Fruit fly (Drosophila melanogaster): ENCODE results near the gene CG13078.
A peak's percentile ranks its signal among the peaks of the same experiment; 100 is the strongest.

CG13078 gene

dm6 chr2L:19526316-19526715 lies 37.4 kb upstream of the CG13078 start, which contains the start of the genes Dpm1 and CG10137 (continued):
- TF ChIP-seq Dref (GFP tag; IDR thresholded peaks at IDR 0.05) (peak; percentile 62), Dp (GFP tag; optimal IDR thresholded peaks at IDR 0.05) (peak; percentile 55), toy (GFP tag; IDR thresholded peaks at IDR 0.05) (no peak), Hmr (GFP tag; optimal IDR thresholded peaks at IDR 0.05) (peak; percentile 42), HLH4C (GFP tag; IDR thresholded peaks at IDR 0.05; ENCODE audit: partially characterized antibody) (peak; percentile 69), trem (tag; optimal IDR thresholded peaks at IDR 0.05) (peak; percentile 68), CG17829 (tag; optimal IDR thresholded peaks at IDR 0.05) (peak; percentile 12)

dm6 chr2L:19526844-19527243 lies 36.9 kb upstream of the CG13078 start:
- TF ChIP-seq sens (GFP tag) (peak; percentile 69), Hsf (GFP tag; optimal IDR thresholded peaks at IDR 0.05) (no peak), cato (GFP tag; optimal IDR thresholded peaks at IDR 0.05; ENCODE audit: borderline replicate concordance) (no peak), slbo (GFP tag; IDR thresholded peaks at IDR 0.05) (no peak), CG32767 (GFP tag; IDR thresholded peaks at IDR 0.05) (no peak), CG8765 (GFP tag; IDR thresholded peaks at IDR 0.05) (no peak), H2.0 (GFP tag; IDR thresholded peaks at IDR 0.05) (no peak), ATbp (GFP tag; optimal IDR thresholded peaks at IDR 0.05) (no peak), CG17186 (GFP tag; optimal IDR thresholded peaks at IDR 0.05) (no peak), gsb (GFP tag; IDR thresholded peaks at IDR 0.05) (no peak), onecut (GFP tag; IDR thresholded peaks at IDR 0.05) (peak; percentile 97), pho (GFP tag; optimal IDR thresholded peaks at IDR 0.05) (no peak), Bgb (GFP tag; IDR thresholded peaks at IDR 0.05; ENCODE audit: partially characterized antibody) (no peak), CG3407 (GFP tag; optimal IDR thresholded peaks at IDR 0.05) (no peak), aop (GFP tag; IDR thresholded peaks at IDR 0.05) (no peak), CG8089 (GFP tag; optimal IDR thresholded peaks at IDR 0.05) (no peak), MTF-1 (GFP tag; optimal IDR thresholded peaks at IDR 0.05; ENCODE audit: borderline replicate concordance) (no peak), hbn (GFP tag; IDR thresholded peaks at IDR 0.05; ENCODE audit: partially characterized antibody) (0 out of 2 replicates have a peak, but pooled peaks have one; percentile 13), CG17328 (GFP tag; IDR thresholded peaks at IDR 0.05) (no peak), CG18764 (GFP tag; optimal IDR thresholded peaks at IDR 0.05) (no peak), CG8388 (GFP tag; optimal IDR thresholded peaks at IDR 0.05) (no peak), Med (GFP tag) (peak; percentile 27), CG12391 (tag; optimal IDR thresholded peaks at IDR 0.05) (no peak), cas (GFP tag; IDR thresholded peaks at IDR 0.05) (no peak), CG7372 (GFP tag; IDR thresholded peaks at IDR 0.05) (peak; percentile 79)

- peak; percentile 78 for TF ChIP-seq CG10979 (tag; optimal IDR thresholded peaks at IDR 0.05)
- TF ChIP-seq fd64A (GFP tag; optimal IDR thresholded peaks at IDR 0.05): peak; percentile 53
- peak; percentile 94 for TF ChIP-seq Usf (GFP tag; optimal IDR thresholded peaks at IDR 0.05)
- TF ChIP-seq CG1233 (GFP tag; optimal IDR thresholded peaks at IDR 0.05): peak; percentile 94
- TF ChIP-seq BtbVII (GFP tag; optimal IDR thresholded peaks at IDR 0.05): peak; percentile 98
- peak; percentile 89 for TF ChIP-seq slou (GFP tag; optimal IDR thresholded peaks at IDR 0.05)
- peak; percentile 89 for TF ChIP-seq salm (tag; optimal IDR thresholded peaks at IDR 0.05)
- TF ChIP-seq Sox102F (GFP tag; optimal IDR thresholded peaks at IDR 0.05): peak; percentile 91
- no peak for TF ChIP-seq CG1832 (GFP tag; optimal IDR thresholded peaks at IDR 0.05)
- TF ChIP-seq CG4617 (GFP tag; optimal IDR thresholded peaks at IDR 0.05; ENCODE audit: borderline replicate concordance): peak; percentile 67
- TF ChIP-seq Ravus (GFP tag; IDR thresholded peaks at IDR 0.05): peak; percentile 88
- no peak for TF ChIP-seq CG9797 (GFP tag; optimal IDR thresholded peaks at IDR 0.05)
- peak; percentile 97 for TF ChIP-seq CG12391 (tag; optimal IDR thresholded peaks at IDR 0.05)
- no peak for TF ChIP-seq Doc3 (GFP tag; IDR thresholded peaks at IDR 0.05; ENCODE audit: partially characterized antibody)
- TF ChIP-seq CG31365 (tag; optimal IDR thresholded peaks at IDR 0.05): peak; percentile 88
- no peak for TF ChIP-seq sna (GFP tag; IDR thresholded peaks at IDR 0.05; ENCODE audit: partially characterized antibody)
- peak; percentile 99 for TF ChIP-seq CG12769 (tag; optimal IDR thresholded peaks at IDR 0.05)
- peak; percentile 97 for TF ChIP-seq Ada2b (GFP tag; IDR thresholded peaks at IDR 0.05)
- TF ChIP-seq CG4282 (GFP tag; optimal IDR thresholded peaks at IDR 0.05): peak; percentile 89
Measured at dm6 chr2L:19528308-19528707, 35.4 kb upstream of the CG13078 start.
